Worm (Caenorhabditis elegans) whole organism, midembryonic: Measurements from ENCODE around the gene irld-38.

Source experiments
- T22C8.4 ChIP-seq: fragments of 200-800 bp; sonication (Bioruptor generic); IDR thresholded peaks from 2 replicates; pipeline ENCODE4 v1.3.6; 2022; ENCODE audit warnings: missing genetic modification characterization, missing compliant biosample characterization
- flt-1 ChIP-seq: fragments of 200-800 bp; sonication (Bioruptor generic); IDR thresholded peaks from 2 replicates; pipeline ENCODE4 v1.3.6; 2022; ENCODE audit warnings: missing genetic modification characterization, missing compliant biosample characterization
- klf-2 ChIP-seq: fragments of 200-800 bp; sonication (Bioruptor generic); conservative IDR thresholded peaks from 2 replicates; pipeline ENCODE4 v1.3.6; 2022; ENCODE audit warnings: missing genetic modification reagents, missing genetic modification characterization, missing compliant biosample characterization
- ztf-23 ChIP-seq: fragments of 200-800 bp; sonication (Bioruptor generic); IDR thresholded peaks from 2 replicates; pipeline ENCODE4 v1.3.6; 2022; ENCODE audit warnings: missing genetic modification reagents, missing genetic modification characterization, missing compliant biosample characterization

- TF ChIP-seq T22C8.4 (GFP tag; lab: Robert Waterston, UW) = no peak
- TF ChIP-seq flt-1 (GFP tag; lab: Robert Waterston, UW) = no peak
- no peak for TF ChIP-seq ztf-23
- TF ChIP-seq klf-2 (GFP tag; lab: Robert Waterston, UW) = no peak
Measured at ce11 chrV:2983351-2983750, 48.9 kb downstream of the irld-38 start, which contains the start of gene srw-117.
